Worm (Caenorhabditis elegans) whole organism, L1 larva: ENCODE results near the gene Y37E11B.6.
A peak's percentile ranks its signal among the peaks of the same experiment; 100 is the strongest.

Source experiments
- F16B12.6 ChIP-seq: fragments of 150-350 bp; optimal IDR thresholded peaks from 2 replicates; lab custom pipeline; 2014; ENCODE audit warnings: missing biosample characterization, missing genetic modification characterization
- Y116A8C.19 ChIP-seq: sonication (generic microtip); optimal IDR thresholded peaks from 2 replicates; lab custom pipeline; 2016; ENCODE audit warnings: missing compliant biosample characterization, missing genetic modification characterization, borderline replicate concordance
- aly-2 ChIP-seq: fragments of 150-350 bp; optimal IDR thresholded peaks from 2 replicates; lab custom pipeline; 2014; ENCODE audit warnings: missing biosample characterization, missing genetic modification characterization
- ama-1 ChIP-seq: fragments of 150-350 bp; optimal IDR thresholded peaks from 2 replicates; lab custom pipeline; 2014
- ceh-88 ChIP-seq: fragments of 200-800 bp; sonication (Bioruptor generic); IDR thresholded peaks from 2 replicates; pipeline ENCODE4 v1.3.6; 2022; ENCODE audit warnings: missing genetic modification characterization, missing compliant biosample characterization
- efl-1 ChIP-seq, 4 experiments: fragments of 150-350 bp; optimal IDR thresholded peaks in 3 of 4; peaks in 1 of 4; 1 replicate in 1 of 4; 2 replicates in 3 of 4; lab custom pipeline; 2014; ENCODE audit warnings: missing biosample characterization in 2 of 4, missing genetic modification characterization in 2 of 4, missing genetic modification reagents in 2 of 4
- ets-5 ChIP-seq: fragments of 200-800 bp; sonication (Bioruptor generic); IDR thresholded peaks from 2 replicates; pipeline ENCODE4 v1.3.6; 2022; ENCODE audit warnings: missing genetic modification characterization, missing compliant biosample characterization
- fkh-10 ChIP-seq: sonication (generic microtip); optimal IDR thresholded peaks from 2 replicates; lab custom pipeline; 2017; ENCODE audit warnings: missing biosample characterization, missing genetic modification reagents, missing genetic modification characterization
- hpl-2 ChIP-seq: fragments of 150-350 bp; optimal IDR thresholded peaks from 2 replicates; lab custom pipeline; 2014; ENCODE audit warnings: missing biosample characterization, missing genetic modification reagents, missing genetic modification characterization
- irx-1 ChIP-seq: sonication (generic microtip); optimal IDR thresholded peaks from 2 replicates; lab custom pipeline; 2016; ENCODE audit warnings: missing genetic modification characterization, missing compliant biosample characterization
- lin-14 ChIP-seq: fragments of 200-800 bp; sonication (Bioruptor generic); optimal IDR thresholded peaks from 2 replicates; lab custom pipeline; 2018; ENCODE audit warnings: mild to moderate bottlenecking, missing genetic modification characterization, moderate library complexity, missing compliant biosample characterization
- lin-15B ChIP-seq: fragments of 150-350 bp; sonication (generic microtip); optimal IDR thresholded peaks from 3 replicates; lab custom pipeline; 2014; ENCODE audit warnings: missing biosample characterization, missing genetic modification characterization
- lin-39 ChIP-seq: fragments of 150-350 bp; optimal IDR thresholded peaks from 2 replicates; lab custom pipeline; 2014; ENCODE audit warnings: missing biosample characterization, missing genetic modification reagents, missing genetic modification characterization
- lsy-2 ChIP-seq, 2 experiments: fragments of 150-350 bp; optimal IDR thresholded peaks; 2 replicates each; lab custom pipeline; 2014; ENCODE audit warnings: missing biosample characterization in 2 of 2, missing genetic modification characterization in 2 of 2
- mab-9 ChIP-seq: fragments of 200-800 bp; sonication (Bioruptor generic); IDR thresholded peaks from 2 replicates; pipeline ENCODE4 v1.3.6; 2022; ENCODE audit warnings: missing genetic modification reagents, missing genetic modification characterization, missing compliant biosample characterization
- mep-1 ChIP-seq: fragments of 150-350 bp; optimal IDR thresholded peaks from 2 replicates; lab custom pipeline; 2014; ENCODE audit warnings: missing biosample characterization, missing genetic modification characterization
- nhr-20 ChIP-seq: sonication (generic microtip); optimal IDR thresholded peaks from 2 replicates; lab custom pipeline; 2016; ENCODE audit warnings: mild to moderate bottlenecking, missing genetic modification characterization, missing compliant biosample characterization
- nhr-47 ChIP-seq: sonication (generic microtip); optimal IDR thresholded peaks from 2 replicates; lab custom pipeline; 2016; ENCODE audit warnings: mild to moderate bottlenecking, missing genetic modification characterization, moderate library complexity, missing compliant biosample characterization
- nhr-71 ChIP-seq: sonication (generic microtip); optimal IDR thresholded peaks from 2 replicates; lab custom pipeline; 2016; ENCODE audit warnings: mild to moderate bottlenecking, missing genetic modification characterization, moderate library complexity, missing compliant biosample characterization
- nhr-77 ChIP-seq: fragments of 150-350 bp; optimal IDR thresholded peaks from 2 replicates; lab custom pipeline; 2014; ENCODE audit warnings: missing biosample characterization, missing genetic modification characterization
- nhr-84 ChIP-seq: sonication (generic microtip); optimal IDR thresholded peaks from 2 replicates; lab custom pipeline; 2017; ENCODE audit warnings: missing biosample characterization, missing genetic modification characterization
- nhr-85 ChIP-seq: sonication (generic microtip); peaks from one replicate; lab custom pipeline; 2016; ENCODE audit warnings: missing genetic modification characterization, inconsistent platforms, missing compliant biosample characterization
- nhr-90 ChIP-seq: sonication (generic microtip); optimal IDR thresholded peaks from 2 replicates; lab custom pipeline; 2016; ENCODE audit warnings: mild to moderate bottlenecking, missing genetic modification characterization, missing compliant biosample characterization; ENCODE audit not compliant: poor library complexity
- pag-3 ChIP-seq: sonication (generic microtip); optimal IDR thresholded peaks from 2 replicates; lab custom pipeline; 2017; ENCODE audit warnings: missing genetic modification characterization, mild to moderate bottlenecking, missing compliant biosample characterization, antibody characterized with exemption, borderline replicate concordance; ENCODE audit not compliant: insufficient read depth
- pax-3 ChIP-seq: fragments of 200-800 bp; sonication (Bioruptor generic); optimal IDR thresholded peaks from 2 replicates; lab custom pipeline; 2018; ENCODE audit warnings: mild to moderate bottlenecking, missing genetic modification characterization, moderate library complexity, missing compliant biosample characterization
- snu-23 ChIP-seq: sonication (generic microtip); optimal IDR thresholded peaks from 2 replicates; lab custom pipeline; 2016; ENCODE audit warnings: missing genetic modification characterization, missing compliant biosample characterization
- sptf-1 ChIP-seq: fragments of 150-350 bp; optimal IDR thresholded peaks from 2 replicates; lab custom pipeline; 2014; ENCODE audit warnings: missing biosample characterization, missing genetic modification characterization
- swsn-7 ChIP-seq: sonication (generic microtip); optimal IDR thresholded peaks from 2 replicates; lab custom pipeline; 2016; ENCODE audit warnings: missing genetic modification characterization, missing compliant biosample characterization
- tbx-2 ChIP-seq: sonication (generic microtip); optimal IDR thresholded peaks from 2 replicates; lab custom pipeline; 2016; ENCODE audit warnings: missing genetic modification characterization, missing compliant biosample characterization
- unc-98 ChIP-seq: fragments of 200-800 bp; sonication (Bioruptor generic); IDR thresholded peaks from 2 replicates; pipeline ENCODE4 v1.3.6; 2022; ENCODE audit warnings: missing genetic modification characterization, missing compliant biosample characterization
- xbp-1 ChIP-seq: sonication (generic microtip); optimal IDR thresholded peaks from 2 replicates; lab custom pipeline; 2016; ENCODE audit warnings: missing genetic modification characterization, missing compliant biosample characterization
- ztf-11 ChIP-seq, 2 experiments: sonication (generic microtip); optimal IDR thresholded peaks; 2 replicates each; lab custom pipeline; 2016 to 2017; ENCODE audit warnings: missing genetic modification characterization in 2 of 2, missing biosample characterization in 1 of 2, missing compliant biosample characterization in 1 of 2
- ztf-4 ChIP-seq: fragments of 150-350 bp; optimal IDR thresholded peaks from 2 replicates; lab custom pipeline; 2014; ENCODE audit warnings: missing biosample characterization, missing genetic modification characterization

Gene Y37E11B.6

DNA sequence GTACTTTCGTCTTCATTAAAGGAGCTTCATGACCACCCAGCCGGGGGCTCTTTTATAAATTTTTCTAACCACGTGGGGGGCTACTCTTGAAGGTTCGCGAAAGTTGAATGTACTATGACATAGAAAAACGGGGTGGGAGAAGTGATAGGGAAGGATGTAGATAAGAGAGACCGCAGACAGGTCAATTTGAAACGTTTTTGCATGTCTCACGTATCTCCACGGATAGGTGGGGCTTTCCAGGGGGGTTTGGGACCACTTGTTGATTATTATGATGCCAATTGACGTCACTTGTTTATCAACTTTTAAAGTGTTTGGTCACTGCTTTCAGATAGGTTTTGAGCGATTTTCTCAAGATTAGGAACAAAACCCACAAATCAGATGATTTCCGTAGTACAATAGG is 48.4 kb upstream of the Y37E11B.6 start (continued):
- TF ChIP-seq ztf-11 (tag; optimal IDR thresholded peaks at IDR 0.05; lab: Kevin White, UChicago) = no peak
- TF ChIP-seq Y116A8C.19 (tag; lab: Kevin White, UChicago) = no peak
- no peak for TF ChIP-seq pag-3 (tag; lab: Kevin White, UChicago)
- TF ChIP-seq unc-98 (GFP tag; lab: Robert Waterston, UW) = 0 out of 2 replicates have a peak, but pooled peaks have one; percentile 27
- peak; percentile 61 for TF ChIP-seq ztf-4 (tag; lab: Kevin White, UChicago)

DNA sequence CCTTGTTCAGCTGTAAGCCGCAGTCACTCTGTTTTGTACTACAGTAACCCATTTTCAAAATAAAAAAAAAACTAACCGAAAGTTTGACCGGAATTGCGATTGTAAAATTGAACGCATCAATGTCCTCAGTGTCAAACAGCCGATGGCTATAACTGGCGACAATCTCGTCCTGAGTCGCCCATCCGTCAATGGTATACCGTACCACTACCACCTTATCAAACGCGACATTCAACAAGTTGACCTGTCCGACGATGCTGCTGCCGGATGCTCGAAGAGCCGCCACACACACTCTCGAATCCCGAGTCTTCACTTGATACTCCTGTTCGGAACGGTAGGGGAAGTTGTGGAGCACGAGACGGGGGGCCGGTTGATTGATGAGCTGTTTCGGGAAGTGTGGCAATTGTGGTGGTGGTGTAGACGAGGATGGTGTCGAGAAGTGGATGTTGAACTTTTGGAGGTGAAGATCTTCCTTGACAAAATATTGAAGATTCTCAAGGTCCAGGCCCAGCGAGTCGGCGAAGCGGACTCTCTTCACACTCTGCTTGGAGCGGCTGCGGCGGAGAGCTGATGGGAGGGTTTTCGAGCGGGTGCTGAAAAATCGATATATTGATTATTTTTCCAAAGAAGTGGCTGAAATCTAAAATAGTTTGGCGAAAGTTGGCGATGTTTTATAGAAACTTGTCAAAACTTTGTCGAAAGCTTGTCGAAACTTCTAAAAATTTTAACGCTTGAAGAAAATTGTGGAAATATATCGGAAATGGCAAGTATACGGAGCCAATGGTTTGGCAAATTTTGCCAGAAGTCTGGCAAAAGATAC is 47.4 kb upstream of the Y37E11B.6 start:
- TF ChIP-seq efl-1 (optimal IDR thresholded peaks at IDR 0.05; lab: Kevin White, UChicago) (no peak), efl-1 (GFP tag; optimal IDR thresholded peaks at IDR 0.05 in 1 of 2; lab: Kevin White, UChicago) (no peak), fkh-10 (no peak), nhr-84 (tag; lab: Kevin White, UChicago) (no peak), nhr-85 (tag; lab: Kevin White, UChicago) (peak; percentile 7), mab-9 (GFP tag; lab: Robert Waterston, UW) (peak; percentile 37; the same call in 1 of the 2 replicates)

ce11 chrIV:3645487-3645886 is 46.4 kb upstream of the Y37E11B.6 start:
- TF ChIP-seq efl-1 (optimal IDR thresholded peaks at IDR 0.05; lab: Kevin White, UChicago) = no peak
- TF ChIP-seq efl-1 (GFP tag; optimal IDR thresholded peaks at IDR 0.05 in 1 of 2; lab: Kevin White, UChicago) = peak in 1 of 2 experiments; percentile 39
- no peak for TF ChIP-seq tbx-2 (tag; lab: Kevin White, UChicago)
- TF ChIP-seq, all 84 proteins: peak for 1

DNA sequence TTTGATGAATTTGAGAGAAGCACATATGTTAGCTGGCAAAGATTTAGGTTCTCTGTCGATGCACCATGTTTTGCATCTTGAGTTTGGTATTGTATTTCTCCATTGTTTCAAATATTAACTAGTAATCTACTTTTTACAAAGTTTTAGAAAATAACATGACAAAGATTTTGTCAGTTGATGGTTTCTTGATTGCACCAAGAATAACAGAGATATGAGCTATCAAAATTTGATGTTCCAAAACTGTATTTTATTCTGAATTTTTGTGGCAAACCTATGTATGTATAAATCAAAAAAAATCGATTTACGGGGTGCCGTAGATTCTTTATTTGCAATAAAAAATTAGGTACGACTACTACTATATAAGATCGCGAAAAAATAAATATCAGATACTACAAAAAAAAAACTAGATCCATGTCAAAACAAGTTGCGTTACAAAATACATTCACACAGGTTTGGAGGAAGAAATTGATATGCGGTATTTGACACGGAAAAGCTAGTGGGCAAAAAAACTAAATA is 45.8 kb upstream of the Y37E11B.6 start:
- TF ChIP-seq mep-1 (tag; lab: Kevin White, UChicago) (peak; percentile 6), lin-39 (tag; lab: Kevin White, UChicago) (no peak), aly-2 (tag; lab: Kevin White, UChicago) (peak; percentile 83), snu-23 (GFP tag; lab: Kevin White, UChicago) (peak; percentile 32), lin-14 (GFP tag; lab: Kevin White, UChicago) (peak; percentile 13), irx-1 (tag; lab: Kevin White, UChicago) (no peak), nhr-90 (tag; lab: Kevin White, UChicago) (peak; percentile 13), xbp-1 (tag; lab: Kevin White, UChicago) (no peak), sptf-1 (no peak), nhr-77 (tag; lab: Kevin White, UChicago) (no peak), nhr-85 (tag; lab: Kevin White, UChicago) (peak; percentile 62), hpl-2 (GFP tag; lab: Kevin White, UChicago) (no peak), F16B12.6 (tag; lab: Kevin White, UChicago) (no peak), lsy-2 (tag; optimal IDR thresholded peaks at IDR 0.05; lab: Kevin White, UChicago) (peak in 1 of 2 experiments; percentile 66), lin-15B (tag; lab: Kevin White, UChicago) (no peak), efl-1 (optimal IDR thresholded peaks at IDR 0.05; lab: Kevin White, UChicago) (no peak), efl-1 (GFP tag; optimal IDR thresholded peaks at IDR 0.05 in 1 of 2; lab: Kevin White, UChicago) (peak in 1 of 2 experiments; percentile 79), ceh-88 (GFP tag; lab: Robert Waterston, UW) (0 out of 2 replicates have a peak, but pooled peaks have one; percentile 32), ets-5 (GFP tag; lab: Robert Waterston, UW) (no peak), nhr-20 (tag; lab: Kevin White, UChicago) (peak; percentile 8), nhr-47 (tag; lab: Kevin White, UChicago) (peak; percentile 9), ama-1 (peak; percentile 26), swsn-7 (tag; lab: Kevin White, UChicago) (no peak), tbx-2 (tag; lab: Kevin White, UChicago) (peak; percentile 18), ztf-4 (tag; lab: Kevin White, UChicago) (peak; percentile 90), ztf-11 (tag; optimal IDR thresholded peaks at IDR 0.05; lab: Kevin White, UChicago) (no peak), nhr-71 (tag; lab: Kevin White, UChicago) (peak; percentile 61), pax-3 (tag; lab: Kevin White, UChicago) (peak; percentile 19)
